Fruit fly (Drosophila melanogaster) whole organism, embryonic: Measurements from ENCODE around the gene CG13921.

Experiments used
- CG11695 ChIP-seq: fragments of 200-800 bp; sonication (Bioruptor generic); IDR thresholded peaks from 3 replicates; pipeline ENCODE4 v1.3.6; 2022; ENCODE audit warnings: missing biosample characterization, missing genetic modification characterization
- CG12744 ChIP-seq: fragments of 200-800 bp; sonication (Bioruptor generic); optimal IDR thresholded peaks from 2 replicates; lab custom pipeline; 2016; ENCODE audit warnings: missing biosample characterization, missing genetic modification characterization
- CG13624 ChIP-seq: fragments of 200-800 bp; sonication (Bioruptor generic); optimal IDR thresholded peaks from 2 replicates; lab custom pipeline; 2016; ENCODE audit warnings: missing biosample characterization, missing genetic modification characterization
- CG14441 ChIP-seq: fragments of 200-800 bp; sonication (Bioruptor generic); IDR thresholded peaks from 2 replicates; pipeline ENCODE4 v1.3.6; 2022; ENCODE audit warnings: missing biosample characterization, missing genetic modification characterization
- CG15601 ChIP-seq: fragments of 200-800 bp; sonication (Bioruptor generic); optimal IDR thresholded peaks from 3 replicates; lab custom pipeline; 2019; ENCODE audit warnings: missing biosample characterization, mild to moderate bottlenecking, missing genetic modification characterization, moderate library complexity
- CG1647 ChIP-seq: fragments of 200-800 bp; sonication (Bioruptor generic); optimal IDR thresholded peaks from 3 replicates; lab custom pipeline; 2016; ENCODE audit warnings: missing biosample characterization, missing genetic modification characterization
- CG16779 ChIP-seq: fragments of 200-800 bp; sonication (Bioruptor generic); IDR thresholded peaks from 2 replicates; pipeline ENCODE4 v1.3.6; 2022; ENCODE audit warnings: missing biosample characterization, missing genetic modification characterization
- CG16813 ChIP-seq: fragments of 200-800 bp; sonication (Bioruptor generic); IDR thresholded peaks from 3 replicates; pipeline ENCODE4 v1.3.6; 2022; ENCODE audit warnings: missing biosample characterization, missing genetic modification characterization; ENCODE audit not compliant: partially characterized antibody
- CG17359 ChIP-seq: fragments of 200-800 bp; sonication (Bioruptor generic); optimal IDR thresholded peaks from 3 replicates; lab custom pipeline; 2018; ENCODE audit warnings: missing biosample characterization, mild to moderate bottlenecking, missing genetic modification characterization, moderate library complexity
- CG1792 ChIP-seq: fragments of 200-800 bp; sonication (Bioruptor generic); optimal IDR thresholded peaks from 2 replicates; lab custom pipeline; 2016; ENCODE audit warnings: missing biosample characterization, missing genetic modification characterization
- CG33557 ChIP-seq: fragments of 200-800 bp; sonication (Bioruptor generic); optimal IDR thresholded peaks from 2 replicates; lab custom pipeline; 2019; ENCODE audit warnings: missing biosample characterization, mild to moderate bottlenecking, missing genetic modification characterization, moderate library complexity
- CG4282 ChIP-seq: fragments of 200-800 bp; sonication (Bioruptor generic); optimal IDR thresholded peaks from 2 replicates; lab custom pipeline; 2016; ENCODE audit warnings: missing biosample characterization, missing genetic modification characterization
- CG5245 ChIP-seq: fragments of 200-800 bp; sonication (Bioruptor generic); optimal IDR thresholded peaks from 3 replicates; lab custom pipeline; 2016; ENCODE audit warnings: missing biosample characterization, missing genetic modification characterization
- CG9817 ChIP-seq: fragments of 200-800 bp; sonication (Bioruptor generic); optimal IDR thresholded peaks from 2 replicates; lab custom pipeline; 2018; ENCODE audit warnings: missing biosample characterization, mild to moderate bottlenecking, missing genetic modification characterization, moderate library complexity
- Dbx ChIP-seq: fragments of 200-800 bp; sonication (Bioruptor generic); IDR thresholded peaks from 3 replicates; pipeline ENCODE4 v1.3.6; 2022; ENCODE audit warnings: missing biosample characterization, missing genetic modification characterization
- Deaf1 ChIP-seq: fragments of 200-800 bp; optimal IDR thresholded peaks from 3 replicates; lab custom pipeline; 2019; ENCODE audit warnings: missing biosample characterization, mild to moderate bottlenecking, missing genetic modification characterization, moderate library complexity
- Gsc ChIP-seq: fragments of 200-800 bp; sonication (Bioruptor generic); IDR thresholded peaks from 2 replicates; pipeline ENCODE4 v1.3.6; 2022; ENCODE audit warnings: missing biosample characterization, missing genetic modification characterization
- Gug ChIP-seq: fragments of 200-800 bp; sonication (Bioruptor generic); IDR thresholded peaks from 4 replicates; pipeline ENCODE4 v1.3.6; 2022; ENCODE audit warnings: missing biosample characterization, missing genetic modification characterization
- H2.0 ChIP-seq: fragments of 200-800 bp; sonication (Bioruptor generic); IDR thresholded peaks from 2 replicates; pipeline ENCODE4 v1.3.6; 2022; ENCODE audit warnings: missing biosample characterization, missing genetic modification characterization
- HLH4C ChIP-seq: fragments of 200-800 bp; sonication (Bioruptor generic); IDR thresholded peaks from 3 replicates; pipeline ENCODE4 v1.3.6; 2022; ENCODE audit warnings: missing biosample characterization, missing genetic modification characterization; ENCODE audit not compliant: partially characterized antibody
- Hmx ChIP-seq: fragments of 200-800 bp; sonication (Bioruptor generic); optimal IDR thresholded peaks from 2 replicates; lab custom pipeline; 2016; ENCODE audit warnings: missing biosample characterization, missing genetic modification characterization
- Hr39 ChIP-seq: fragments of >200 bp; optimal IDR thresholded peaks from 2 replicates; lab custom pipeline; 2017
- MTF-1 ChIP-seq: fragments of 200-800 bp; sonication (Bioruptor generic); optimal IDR thresholded peaks from 2 replicates; lab custom pipeline; 2018; ENCODE audit warnings: missing biosample characterization, mild to moderate bottlenecking, missing genetic modification characterization, borderline replicate concordance
- NC2α ChIP-seq: fragments of 200-800 bp; sonication (Bioruptor generic); optimal IDR thresholded peaks from 2 replicates; lab custom pipeline; 2016; ENCODE audit warnings: missing biosample characterization, missing genetic modification characterization
- NFAT ChIP-seq: fragments of 200-800 bp; sonication (Bioruptor generic); IDR thresholded peaks from 2 replicates; pipeline ENCODE4 v1.3.6; 2022; ENCODE audit warnings: missing biosample characterization, missing genetic modification characterization
- Nf-YB ChIP-seq: fragments of 200-800 bp; sonication (Bioruptor generic); optimal IDR thresholded peaks from 3 replicates; lab custom pipeline; 2019; ENCODE audit warnings: missing biosample characterization, mild to moderate bottlenecking, missing genetic modification characterization, moderate library complexity
- Sin3A ChIP-seq: fragments of >200 bp; optimal IDR thresholded peaks from 2 replicates; lab custom pipeline; 2018
- Spps ChIP-seq: fragments of 200-800 bp; sonication (Bioruptor generic); optimal IDR thresholded peaks from 2 replicates; lab custom pipeline; 2018; ENCODE audit warnings: missing biosample characterization, mild to moderate bottlenecking, missing genetic modification characterization
- Sry-δ ChIP-seq: fragments of 200-800 bp; sonication (Bioruptor generic); optimal IDR thresholded peaks from 2 replicates; lab custom pipeline; 2016; ENCODE audit warnings: missing biosample characterization, missing genetic modification characterization
- amos ChIP-seq: fragments of 200-800 bp; sonication (Bioruptor generic); IDR thresholded peaks from 2 replicates; pipeline ENCODE4 v1.3.6; 2022; ENCODE audit warnings: missing biosample characterization, missing genetic modification characterization; ENCODE audit not compliant: partially characterized antibody
- cas ChIP-seq: fragments of 200-800 bp; sonication (Bioruptor generic); IDR thresholded peaks from 2 replicates; pipeline ENCODE4 v1.3.6; 2022; ENCODE audit warnings: missing biosample characterization, missing genetic modification characterization
- croc ChIP-seq: fragments of 200-800 bp; sonication (Bioruptor generic); conservative IDR thresholded peaks from 3 replicates; pipeline ENCODE4 v1.3.6; 2022; ENCODE audit warnings: missing biosample characterization, missing genetic modification characterization
- danr ChIP-seq: fragments of 200-800 bp; sonication (Bioruptor generic); IDR thresholded peaks from 2 replicates; pipeline ENCODE4 v1.3.6; 2022; ENCODE audit warnings: missing biosample characterization, missing genetic modification characterization
- dm ChIP-seq: fragments of 200-800 bp; sonication (Bioruptor generic); optimal IDR thresholded peaks from 3 replicates; lab custom pipeline; 2016; ENCODE audit warnings: missing biosample characterization, missing genetic modification characterization
- dysf ChIP-seq: fragments of 200-800 bp; sonication (Bioruptor generic); IDR thresholded peaks from 3 replicates; pipeline ENCODE4 v1.3.6; 2022; ENCODE audit warnings: missing biosample characterization, missing genetic modification characterization
- esg ChIP-seq: fragments of 200-800 bp; sonication (Bioruptor generic); conservative IDR thresholded peaks from 2 replicates; pipeline ENCODE4 v1.3.6; 2022; ENCODE audit warnings: missing biosample characterization, missing genetic modification characterization
- fru ChIP-seq: fragments of >200 bp; optimal IDR thresholded peaks from 2 replicates; lab custom pipeline; 2017
- hkb ChIP-seq, 2 experiments: fragments of 200-800 bp in 1 of 2; fragments of >200 bp in 1 of 2; sonication (Bioruptor generic) in 1 of 2; IDR thresholded peaks in 1 of 2; optimal IDR thresholded peaks in 1 of 2; 2 replicates each; pipeline versions ENCODE4 v1.3.6 to Lab custom; 2017 to 2022; ENCODE audit warnings: missing biosample characterization in 1 of 2, missing genetic modification characterization in 1 of 2
- inv ChIP-seq: fragments of 200-800 bp; sonication (Bioruptor generic); IDR thresholded peaks from 2 replicates; pipeline ENCODE4 v1.3.6; 2022; ENCODE audit warnings: missing biosample characterization, missing genetic modification characterization; ENCODE audit not compliant: partially characterized antibody
- jumu ChIP-seq: fragments of 200-800 bp; sonication (Bioruptor generic); optimal IDR thresholded peaks from 3 replicates; lab custom pipeline; 2016; ENCODE audit warnings: missing biosample characterization, missing genetic modification characterization
- ken ChIP-seq: fragments of 200-800 bp; sonication (Bioruptor generic); IDR thresholded peaks from 3 replicates; pipeline ENCODE4 v1.3.6; 2022; ENCODE audit warnings: missing biosample characterization, missing genetic modification characterization
- nau ChIP-seq: fragments of 200-800 bp; sonication (Bioruptor generic); optimal IDR thresholded peaks from 3 replicates; lab custom pipeline; 2017; ENCODE audit warnings: missing biosample characterization, mild to moderate bottlenecking, missing genetic modification characterization, missing genetic modification reagents
- oc ChIP-seq: fragments of 200-800 bp; sonication (Bioruptor generic); optimal IDR thresholded peaks from 2 replicates; lab custom pipeline; 2018; ENCODE audit warnings: missing biosample characterization, mild to moderate bottlenecking, missing genetic modification characterization, moderate library complexity
- onecut ChIP-seq: fragments of 200-800 bp; sonication (Bioruptor generic); IDR thresholded peaks from 2 replicates; pipeline ENCODE4 v1.3.6; 2022; ENCODE audit warnings: missing biosample characterization, missing genetic modification characterization
- prd ChIP-seq, 3 experiments: fragments of >200 bp in 2 of 3; fragments of 200-800 bp in 1 of 3; sonication (Bioruptor generic) in 1 of 3; optimal IDR thresholded peaks in 2 of 3; IDR thresholded peaks in 1 of 3; 2 replicates in 2 of 3; 3 replicates in 1 of 3; pipeline versions ENCODE4 v1.3.6 to Lab custom; 2017 to 2022; ENCODE audit warnings: missing biosample characterization in 1 of 3, missing genetic modification characterization in 1 of 3
- pzg ChIP-seq: fragments of 200-800 bp; sonication (Bioruptor generic); optimal IDR thresholded peaks from 3 replicates; lab custom pipeline; 2018; ENCODE audit warnings: missing biosample characterization, mild to moderate bottlenecking, missing genetic modification characterization, moderate library complexity
- row ChIP-seq: fragments of 200-800 bp; sonication (Bioruptor generic); IDR thresholded peaks from 3 replicates; pipeline ENCODE4 v1.3.6; 2022; ENCODE audit warnings: missing biosample characterization, missing genetic modification characterization
- sima ChIP-seq: fragments of 200-800 bp; sonication (Bioruptor generic); optimal IDR thresholded peaks from 2 replicates; lab custom pipeline; 2016; ENCODE audit warnings: missing biosample characterization, missing genetic modification characterization
- slou ChIP-seq: fragments of 200-800 bp; sonication (Bioruptor generic); optimal IDR thresholded peaks from 3 replicates; lab custom pipeline; 2016; ENCODE audit warnings: missing biosample characterization, missing genetic modification characterization
- tin ChIP-seq: fragments of 200-800 bp; sonication (Bioruptor generic); optimal IDR thresholded peaks from 3 replicates; lab custom pipeline; 2016; ENCODE audit warnings: missing biosample characterization, missing genetic modification characterization
- zen2 ChIP-seq: fragments of 200-800 bp; sonication (Bioruptor generic); IDR thresholded peaks from 3 replicates; pipeline ENCODE4 v1.3.6; 2022; ENCODE audit warnings: missing biosample characterization, missing genetic modification characterization; ENCODE audit not compliant: partially characterized antibody

CG13921 gene

dm6 chr3L:1702367-1702927 is 44.3 kb upstream of the CG13921 start, which contains the start of gene CG13931 (continued):
- TF ChIP-seq danr (GFP tag; lab: Robert Waterston, UW) (peak; percentile 13; the same call in 1 of the 2 replicates), CG1647 (GFP tag; lab: Kevin White, UChicago) (peak; percentile 20), CG12744 (GFP tag; lab: Kevin White, UChicago) (no peak), HLH4C (GFP tag; lab: Robert Waterston, UW) (no peak), NFAT (GFP tag; lab: Robert Waterston, UW) (no peak), dysf (0 out of 3 replicates have a peak, but pooled peaks have one; percentile 22), tin (GFP tag; lab: Kevin White, UChicago) (no peak), prd (optimal IDR thresholded peaks at IDR 0.05; lab: Kevin White, UChicago) (no peak), prd (GFP tag; IDR thresholded peaks at IDR 0.05; lab: Robert Waterston, UW) (peak; percentile 76), CG5245 (GFP tag; lab: Kevin White, UChicago) (no peak), Dbx (GFP tag; lab: Robert Waterston, UW) (no peak), CG14441 (GFP tag; lab: Robert Waterston, UW) (0 out of 2 replicates have a peak, but pooled peaks have one; percentile 31), CG11695 (0 out of 3 replicates have a peak, but pooled peaks have one; percentile 13), Gsc (GFP tag; lab: Robert Waterston, UW) (no peak), CG33557 (GFP tag; lab: Kevin White, UChicago) (no peak), Sry-δ (GFP tag; lab: Kevin White, UChicago) (no peak), fru (lab: Kevin White, UChicago) (no peak), CG9817 (tag; lab: Kevin White, UChicago) (no peak), MTF-1 (GFP tag; lab: Kevin White, UChicago) (no peak), inv (GFP tag; lab: Robert Waterston, UW) (no peak), onecut (no peak), nau (GFP tag; lab: Kevin White, UChicago) (no peak), cas (no peak), jumu (GFP tag; lab: Kevin White, UChicago) (no peak), row (GFP tag; lab: Robert Waterston, UW) (peak; percentile 42; the same call in 1 of the 3 replicates), CG16779 (no peak), Spps (tag; lab: Kevin White, UChicago) (no peak), CG13624 (GFP tag; lab: Kevin White, UChicago) (no peak), Hmx (GFP tag; lab: Kevin White, UChicago) (no peak), H2.0 (peak; percentile 21; the same call in 1 of the 2 replicates), Hr39 (lab: Kevin White, UChicago) (no peak), ken (GFP tag; lab: Robert Waterston, UW) (no peak), croc (0 out of 3 replicates have a peak, but pooled peaks have one; percentile 19), CG4282 (no peak), CG15601 (tag; lab: Kevin White, UChicago) (no peak), NC2α (GFP tag; lab: Kevin White, UChicago) (no peak), dm (GFP tag; lab: Kevin White, UChicago) (no peak), pzg (GFP tag; lab: Kevin White, UChicago) (no peak), CG16813 (GFP tag; lab: Robert Waterston, UW) (no peak), CG1792 (GFP tag; lab: Kevin White, UChicago) (no peak), slou (GFP tag; lab: Kevin White, UChicago) (no peak), zen2 (GFP tag; lab: Robert Waterston, UW) (no peak), hkb (optimal IDR thresholded peaks at IDR 0.05; lab: Kevin White, UChicago) (no peak), hkb (GFP tag; IDR thresholded peaks at IDR 0.05; lab: Robert Waterston, UW) (peak; percentile 43; the same call in 1 of the 2 replicates), CG17359 (tag; lab: Kevin White, UChicago) (no peak), sima (GFP tag; lab: Kevin White, UChicago) (no peak), Deaf1 (tag; lab: Kevin White, UChicago) (no peak), amos (GFP tag; lab: Robert Waterston, UW) (no peak), oc (tag; lab: Kevin White, UChicago) (no peak), Nf-YB (no peak), Sin3A (lab: Kevin White, UChicago) (no peak), esg (GFP tag; lab: Robert Waterston, UW) (no peak), Gug (peak; percentile 20; the same call in 1 of the 4 replicates)
